Worm (Caenorhabditis elegans) whole organism, early embryonic: ENCODE measurements around the gene F16B12.7.

Experiments used
- aly-1 ChIP-seq: sonication (generic microtip); optimal IDR thresholded peaks from 2 replicates; lab custom pipeline; 2016; ENCODE audit warnings: missing genetic modification characterization, missing compliant biosample characterization
- ama-1 ChIP-seq: fragments of 150-350 bp; optimal IDR thresholded peaks from 2 replicates; lab custom pipeline; 2014
- ceh-13 ChIP-seq: fragments of 200-800 bp; sonication (Bioruptor generic); optimal IDR thresholded peaks from 2 replicates; lab custom pipeline; 2018; ENCODE audit warnings: mild to moderate bottlenecking, missing genetic modification characterization, missing compliant biosample characterization
- flt-1 ChIP-seq: fragments of 200-800 bp; sonication (Bioruptor generic); IDR thresholded peaks from 2 replicates; pipeline ENCODE4 v1.3.6; 2022; ENCODE audit warnings: missing genetic modification characterization, missing compliant biosample characterization
- sea-1 ChIP-seq: fragments of 200-800 bp; sonication (Bioruptor generic); conservative IDR thresholded peaks from 2 replicates; pipeline ENCODE4 v1.3.6; 2022; ENCODE audit warnings: missing genetic modification characterization, missing compliant biosample characterization

- TF ChIP-seq ama-1 (lab: Kevin White, UChicago) (no peak), aly-1 (tag; lab: Kevin White, UChicago) (no peak), ceh-13 (GFP tag; lab: Kevin White, UChicago) (no peak), flt-1 (GFP tag; lab: Robert Waterston, UW) (no peak), sea-1 (GFP tag; lab: Robert Waterston, UW) (no peak)
These were observed 44.3 kb downstream of the F16B12.7 start for ce11 chrX:14152644-14153043.
